Fruit fly (Drosophila melanogaster) whole organism: ENCODE data around the gene galene.

Experiments used
- CG8478 ChIP-seq: fragments of >200 bp; optimal IDR thresholded peaks from 2 replicates; lab custom pipeline; 2018; ENCODE audit warnings: inconsistent platforms
- Dll ChIP-seq: fragments of >200 bp; optimal IDR thresholded peaks from 2 replicates; lab custom pipeline; 2017
- EcR ChIP-seq, 2 experiments: fragments of >200 bp; optimal IDR thresholded peaks; 2 replicates each; lab custom pipeline; 2017; ENCODE audit warnings: missing biosample characterization in 2 of 2, missing genetic modification characterization in 2 of 2, missing genetic modification reagents in 2 of 2
- pan ChIP-seq: fragments of >200 bp; optimal IDR thresholded peaks from 2 replicates; lab custom pipeline; 2017
- psq ChIP-seq: fragments of >200 bp; optimal IDR thresholded peaks from 2 replicates; lab custom pipeline; 2017
- usp ChIP-seq: fragments of >200 bp; optimal IDR thresholded peaks from 2 replicates; lab custom pipeline; 2017; ENCODE audit warnings: missing biosample characterization, missing genetic modification characterization, mixed read lengths

galene gene

dm6 chr3L:1277937-1278336 is 42.4 kb downstream of the galene start:
- TF ChIP-seq usp (GFP tag; lab: Kevin White, UChicago): no peak
- TF ChIP-seq EcR (GFP tag; optimal IDR thresholded peaks at IDR 0.05; lab: Kevin White, UChicago): no peak
- no peak for TF ChIP-seq CG8478
- TF ChIP-seq psq (lab: Kevin White, UChicago): no peak
- TF ChIP-seq pan (lab: Kevin White, UChicago): no peak
- TF ChIP-seq Dll: no peak

DNA sequence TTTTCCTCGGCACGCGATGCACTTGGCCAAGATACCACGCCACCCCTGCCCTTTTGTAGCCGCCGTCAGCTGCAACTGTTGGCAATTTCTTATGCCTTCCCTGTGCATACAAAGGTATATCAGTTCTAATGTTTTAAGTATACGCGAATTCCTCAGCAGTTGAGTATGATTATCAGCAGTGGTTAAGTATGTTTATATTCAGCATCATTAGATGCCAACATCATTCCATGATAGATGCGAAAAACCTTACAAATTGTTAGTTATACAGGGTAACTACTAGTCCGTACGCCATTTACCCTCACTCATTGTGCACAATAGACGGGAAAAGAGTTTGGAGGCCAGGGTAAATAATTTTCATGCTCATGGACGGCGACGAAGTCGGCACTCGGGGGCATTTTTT is 44.2 kb downstream of the galene start:
- no peak for TF ChIP-seq usp (GFP tag; lab: Kevin White, UChicago)
- TF ChIP-seq psq (lab: Kevin White, UChicago): no peak
- no peak for TF ChIP-seq EcR (GFP tag; optimal IDR thresholded peaks at IDR 0.05; lab: Kevin White, UChicago)

DNA sequence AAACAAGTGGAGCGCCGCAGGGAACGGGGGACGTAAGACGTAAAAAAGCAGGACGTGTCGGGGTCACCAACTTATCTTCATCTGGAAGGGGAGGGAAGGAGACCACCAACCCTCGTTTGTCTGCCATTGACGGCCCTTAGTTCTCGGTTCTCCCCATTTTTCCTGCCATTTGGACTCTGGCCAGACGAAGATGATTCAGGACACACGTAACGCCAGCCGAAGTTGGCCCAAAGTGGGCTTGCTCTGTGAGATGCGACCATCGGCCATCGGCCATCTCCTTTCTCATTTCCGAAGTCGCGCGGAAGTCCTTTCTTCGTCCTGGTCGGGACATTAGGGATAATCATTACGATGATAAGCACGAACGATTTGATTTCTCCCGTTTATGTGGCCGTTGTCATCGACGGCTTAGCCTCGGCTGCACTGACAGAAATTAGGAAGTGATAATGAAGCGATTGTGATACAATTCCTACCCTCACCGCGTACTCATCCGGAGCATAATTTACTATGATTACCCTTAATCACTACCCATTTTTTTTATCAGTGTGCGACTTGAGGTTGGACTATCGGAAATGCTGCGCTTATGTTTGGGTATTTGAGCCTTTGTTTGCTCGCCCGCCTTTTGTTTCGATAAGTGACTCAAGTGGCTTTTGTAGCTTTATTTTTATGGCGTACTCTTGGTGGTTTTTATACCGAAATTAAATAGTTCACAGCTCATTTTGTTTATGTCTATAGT is 45.5 kb downstream of the galene start:
- TF ChIP-seq usp (GFP tag; lab: Kevin White, UChicago) (no peak), CG8478 (no peak), Dll (no peak), pan (lab: Kevin White, UChicago) (no peak), EcR (GFP tag; optimal IDR thresholded peaks at IDR 0.05; lab: Kevin White, UChicago) (no peak), psq (lab: Kevin White, UChicago) (no peak)
